Worm (Caenorhabditis elegans): ENCODE results near the gene pde-12.
A peak's percentile ranks its signal among the peaks of the same experiment; 100 is the strongest.

Gene pde-12

ce11 chrIII:10844873-10845272 lies at the start of gene pde-12:
Gene pde-12 (minus strand): TSS chrIII:10845020.
- TF ChIP-seq sea-1 (GFP tag; conservative IDR thresholded peaks at IDR 0.05) (no peak), hnd-1 (tag; optimal IDR thresholded peaks at IDR 0.05) (no peak), tra-4 (tag; optimal IDR thresholded peaks at IDR 0.05) (no peak), F13C5.2 (tag; optimal IDR thresholded peaks at IDR 0.05) (peak; percentile 17), hmbx-1 (tag; optimal IDR thresholded peaks at IDR 0.05) (no peak), ama-1 (optimal IDR thresholded peaks at IDR 0.05) (no peak), ets-7 (tag; optimal IDR thresholded peaks at IDR 0.05) (no peak), tbx-11 (GFP tag; IDR thresholded peaks at IDR 0.05) (no peak), aly-1 (tag; optimal IDR thresholded peaks at IDR 0.05) (no peak), scrt-1 (GFP tag; IDR thresholded peaks at IDR 0.05) (no peak), flt-1 (GFP tag; IDR thresholded peaks at IDR 0.05) (0 out of 2 replicates have a peak, but pooled peaks have one; percentile 17)

- no peak for TF ChIP-seq flt-1 (GFP tag; IDR thresholded peaks at IDR 0.05)
- TF ChIP-seq B0310.2 (tag; optimal IDR thresholded peaks at IDR 0.05), result no peak
These were observed 49.4 kb upstream of the pde-12 start, which contains the start of gene fbxb-87 for ce11 chrIII:10894220-10894619. Gene fbxb-87 (plus strand): TSS chrIII:10894520.

- no peak for TF ChIP-seq pes-1 (GFP tag; IDR thresholded peaks at IDR 0.05)
- no peak for TF ChIP-seq tbx-37 (GFP tag; conservative IDR thresholded peaks at IDR 0.05)
- no peak for TF ChIP-seq flt-1 (GFP tag; IDR thresholded peaks at IDR 0.05)
- no peak for TF ChIP-seq scrt-1 (GFP tag; IDR thresholded peaks at IDR 0.05)
- no peak for TF ChIP-seq tbx-11 (GFP tag; IDR thresholded peaks at IDR 0.05)
- TF ChIP-seq B0310.2 (tag; optimal IDR thresholded peaks at IDR 0.05), result no peak
These were observed 44.0 kb upstream of the pde-12 start for ce11 chrIII:10888824-10889223.

- no peak for TF ChIP-seq hmbx-1 (tag; optimal IDR thresholded peaks at IDR 0.05)
- no peak for TF ChIP-seq F13C5.2 (tag; optimal IDR thresholded peaks at IDR 0.05)
- no peak for TF ChIP-seq ama-1 (optimal IDR thresholded peaks at IDR 0.05)
- no peak for TF ChIP-seq tbx-11 (GFP tag; IDR thresholded peaks at IDR 0.05)
- TF ChIP-seq B0310.2 (tag; optimal IDR thresholded peaks at IDR 0.05), result no peak
These were observed 37.2 kb upstream of the pde-12 start for ce11 chrIII:10881996-10882395.

ce11 chrIII:10881462-10881861 lies 36.6 kb upstream of the pde-12 start, which contains the start of gene athp-1:
Gene athp-1 (plus strand): TSS chrIII:10881766.
- TF ChIP-seq ceh-36 (tag; optimal IDR thresholded peaks at IDR 0.05), result no peak
- no peak for TF ChIP-seq tbx-37 (GFP tag; conservative IDR thresholded peaks at IDR 0.05)
- TF ChIP-seq F13C5.2 (tag; optimal IDR thresholded peaks at IDR 0.05), result no peak
- no peak for TF ChIP-seq scrt-1 (GFP tag; IDR thresholded peaks at IDR 0.05)
- TF ChIP-seq hnd-1 (tag; optimal IDR thresholded peaks at IDR 0.05), result no peak
- TF ChIP-seq aly-1 (tag; optimal IDR thresholded peaks at IDR 0.05), result no peak
- TF ChIP-seq hmg-4 (GFP tag; optimal IDR thresholded peaks at IDR 0.05), result no peak
- no peak for TF ChIP-seq flt-1 (GFP tag; IDR thresholded peaks at IDR 0.05)
- no peak for TF ChIP-seq ama-1 (optimal IDR thresholded peaks at IDR 0.05)
- no peak for TF ChIP-seq ceh-13 (GFP tag; optimal IDR thresholded peaks at IDR 0.05)
- TF ChIP-seq hmbx-1 (tag; optimal IDR thresholded peaks at IDR 0.05), result no peak

- TF ChIP-seq tbx-11 (GFP tag; IDR thresholded peaks at IDR 0.05) (no peak), tra-4 (tag; optimal IDR thresholded peaks at IDR 0.05) (no peak), flt-1 (GFP tag; IDR thresholded peaks at IDR 0.05) (no peak), ceh-36 (tag; optimal IDR thresholded peaks at IDR 0.05) (no peak)
These were observed 35.3 kb upstream of the pde-12 start, which contains the start of gene C44B9.3 for ce11 chrIII:10880083-10880482. Gene C44B9.3 (minus strand): TSS chrIII:10880183.

- TF ChIP-seq F13C5.2 (tag; optimal IDR thresholded peaks at IDR 0.05), result no peak
- TF ChIP-seq pes-1 (GFP tag; IDR thresholded peaks at IDR 0.05), result no peak
- no peak for TF ChIP-seq flt-1 (GFP tag; IDR thresholded peaks at IDR 0.05)
- TF ChIP-seq tbx-11 (GFP tag; IDR thresholded peaks at IDR 0.05), result no peak
- no peak for TF ChIP-seq tra-4 (tag; optimal IDR thresholded peaks at IDR 0.05)
- TF ChIP-seq aly-1 (tag; optimal IDR thresholded peaks at IDR 0.05), result no peak
- no peak for TF ChIP-seq sea-1 (GFP tag; conservative IDR thresholded peaks at IDR 0.05)
- no peak for TF ChIP-seq ceh-36 (tag; optimal IDR thresholded peaks at IDR 0.05)
- no peak for TF ChIP-seq ets-7 (tag; optimal IDR thresholded peaks at IDR 0.05)
- no peak for TF ChIP-seq B0310.2 (tag; optimal IDR thresholded peaks at IDR 0.05)
- no peak for TF ChIP-seq tbx-37 (GFP tag; conservative IDR thresholded peaks at IDR 0.05)
- TF ChIP-seq hmbx-1 (tag; optimal IDR thresholded peaks at IDR 0.05), result no peak
- no peak for TF ChIP-seq ceh-13 (GFP tag; optimal IDR thresholded peaks at IDR 0.05)
- no peak for TF ChIP-seq ama-1 (optimal IDR thresholded peaks at IDR 0.05)
These were observed 32.7 kb upstream of the pde-12 start for ce11 chrIII:10877542-10877941.

ce11 chrIII:10875132-10875531 lies 30.3 kb upstream of the pde-12 start, which contains the start of gene C44B9.2:
Gene C44B9.2 (plus strand): TSS chrIII:10875432.
- no peak for TF ChIP-seq ets-7 (tag; optimal IDR thresholded peaks at IDR 0.05)
- TF ChIP-seq hnd-1 (tag; optimal IDR thresholded peaks at IDR 0.05), result no peak
- TF ChIP-seq tra-4 (tag; optimal IDR thresholded peaks at IDR 0.05), result no peak
- no peak for TF ChIP-seq tbx-37 (GFP tag; conservative IDR thresholded peaks at IDR 0.05)
- no peak for TF ChIP-seq flt-1 (GFP tag; IDR thresholded peaks at IDR 0.05)
- no peak for TF ChIP-seq ceh-36 (tag; optimal IDR thresholded peaks at IDR 0.05)
- no peak for TF ChIP-seq pes-1 (GFP tag; IDR thresholded peaks at IDR 0.05)
- TF ChIP-seq hmbx-1 (tag; optimal IDR thresholded peaks at IDR 0.05), result no peak
- no peak for TF ChIP-seq scrt-1 (GFP tag; IDR thresholded peaks at IDR 0.05)
- TF ChIP-seq F13C5.2 (tag; optimal IDR thresholded peaks at IDR 0.05), result no peak
- no peak for TF ChIP-seq hmg-4 (GFP tag; optimal IDR thresholded peaks at IDR 0.05)
- no peak for TF ChIP-seq sea-1 (GFP tag; conservative IDR thresholded peaks at IDR 0.05)
- TF ChIP-seq aly-1 (tag; optimal IDR thresholded peaks at IDR 0.05), result no peak

- no peak for TF ChIP-seq ceh-36 (tag; optimal IDR thresholded peaks at IDR 0.05)
- TF ChIP-seq tra-4 (tag; optimal IDR thresholded peaks at IDR 0.05), result no peak
- TF ChIP-seq aly-1 (tag; optimal IDR thresholded peaks at IDR 0.05), result no peak
- TF ChIP-seq ceh-13 (GFP tag; optimal IDR thresholded peaks at IDR 0.05), result no peak
- no peak for TF ChIP-seq sea-1 (GFP tag; conservative IDR thresholded peaks at IDR 0.05)
- TF ChIP-seq hmg-4 (GFP tag; optimal IDR thresholded peaks at IDR 0.05), result no peak
- TF ChIP-seq ets-7 (tag; optimal IDR thresholded peaks at IDR 0.05), result no peak
- TF ChIP-seq tbx-11 (GFP tag; IDR thresholded peaks at IDR 0.05), result no peak
- TF ChIP-seq scrt-1 (GFP tag; IDR thresholded peaks at IDR 0.05), result no peak
- no peak for TF ChIP-seq flt-1 (GFP tag; IDR thresholded peaks at IDR 0.05)
- no peak for TF ChIP-seq F13C5.2 (tag; optimal IDR thresholded peaks at IDR 0.05)
- TF ChIP-seq ama-1 (optimal IDR thresholded peaks at IDR 0.05), result no peak
- TF ChIP-seq tbx-37 (GFP tag; conservative IDR thresholded peaks at IDR 0.05), result no peak
- no peak for TF ChIP-seq hmbx-1 (tag; optimal IDR thresholded peaks at IDR 0.05)
- TF ChIP-seq hnd-1 (tag; optimal IDR thresholded peaks at IDR 0.05), result no peak
- TF ChIP-seq pes-1 (GFP tag; IDR thresholded peaks at IDR 0.05), result no peak
- TF ChIP-seq B0310.2 (tag; optimal IDR thresholded peaks at IDR 0.05), result no peak
These were observed 26.0 kb upstream of the pde-12 start for ce11 chrIII:10870814-10871213.

All from whole organism, early embryonic.